Fruit fly (Drosophila melanogaster) whole organism, embryonic: Measurements from ENCODE around the gene CG7294.

Experiments used
- Aef1 ChIP-seq: fragments of 200-800 bp; sonication (Bioruptor generic); IDR thresholded peaks from 3 replicates; pipeline ENCODE4 v1.3.6; 2022; ENCODE audit warnings: missing biosample characterization, missing genetic modification characterization
- CG10274 ChIP-seq: fragments of 200-800 bp; sonication (Bioruptor generic); optimal IDR thresholded peaks from 3 replicates; lab custom pipeline; 2017; ENCODE audit warnings: missing biosample characterization, mild to moderate bottlenecking, missing genetic modification characterization
- CG11504 ChIP-seq: fragments of 200-800 bp; sonication (Bioruptor generic); optimal IDR thresholded peaks from 3 replicates; lab custom pipeline; 2019; ENCODE audit warnings: missing biosample characterization, mild to moderate bottlenecking, missing genetic modification characterization, moderate library complexity
- CG1233 ChIP-seq: fragments of 200-800 bp; sonication (Bioruptor generic); optimal IDR thresholded peaks from 4 replicates; lab custom pipeline; 2018; ENCODE audit warnings: missing biosample characterization, mild to moderate bottlenecking, missing genetic modification characterization
- CG2116 ChIP-seq: fragments of 200-800 bp; sonication (Bioruptor generic); optimal IDR thresholded peaks from 3 replicates; lab custom pipeline; 2018; ENCODE audit warnings: missing biosample characterization, mild to moderate bottlenecking, missing genetic modification characterization
- CG8944 ChIP-seq: fragments of 200-800 bp; sonication (Bioruptor generic); optimal IDR thresholded peaks from 3 replicates; lab custom pipeline; 2016; ENCODE audit warnings: missing biosample characterization, missing genetic modification characterization
- Hand ChIP-seq: fragments of 200-800 bp; sonication (Bioruptor generic); optimal IDR thresholded peaks from 2 replicates; lab custom pipeline; 2017; ENCODE audit warnings: mild to moderate bottlenecking, missing biosample characterization, missing genetic modification reagents, missing genetic modification characterization
- gce ChIP-seq: fragments of 200-800 bp; sonication (Bioruptor generic); IDR thresholded peaks from 3 replicates; pipeline ENCODE4 v1.3.6; 2022; ENCODE audit warnings: missing biosample characterization, missing genetic modification characterization
- pan ChIP-seq, 4 experiments: fragments of >200 bp in 3 of 4; fragments of 200-800 bp in 1 of 4; sonication (Bioruptor generic) in 1 of 4; optimal IDR thresholded peaks in 3 of 4; IDR thresholded peaks in 1 of 4; 2 replicates each; pipeline versions ENCODE4 v1.3.6 to Lab custom; 2017 to 2022; ENCODE audit warnings: missing biosample characterization in 2 of 4, missing genetic modification characterization in 2 of 4, mixed read lengths in 1 of 4
- slbo ChIP-seq: fragments of 200-800 bp; sonication (Bioruptor generic); IDR thresholded peaks from 2 replicates; pipeline ENCODE4 v1.3.6; 2022; ENCODE audit warnings: missing biosample characterization, missing genetic modification characterization
- ttk ChIP-seq: fragments of 200-800 bp; sonication (Bioruptor generic); IDR thresholded peaks from 2 replicates; pipeline ENCODE4 v2.1.2; 2022; ENCODE audit warnings: missing biosample characterization, missing genetic modification characterization
- unpg ChIP-seq: fragments of 200-800 bp; sonication (Bioruptor generic); optimal IDR thresholded peaks from 3 replicates; lab custom pipeline; 2018; ENCODE audit warnings: missing biosample characterization, mild to moderate bottlenecking, missing genetic modification characterization, moderate library complexity

DNA sequence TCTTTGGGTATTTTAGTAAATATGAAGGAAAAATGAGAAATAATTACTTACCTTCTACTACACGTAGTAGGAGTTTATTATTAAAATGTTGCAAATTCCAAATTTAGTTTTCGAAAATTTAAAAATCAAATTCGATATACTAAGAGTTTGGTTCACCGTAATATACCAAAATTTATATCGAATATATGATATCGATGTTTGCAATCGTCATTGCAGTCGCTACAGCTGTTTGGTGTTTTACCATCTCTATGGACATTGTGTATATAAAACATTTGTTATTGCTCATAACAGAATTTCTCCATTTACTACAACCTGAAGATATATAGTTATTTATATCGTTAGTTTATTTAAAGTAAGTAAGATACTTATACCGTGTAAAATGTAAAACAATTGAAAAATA, 39.7 kb upstream of the CG7294 start, which contains the start of gene CG6443:
- TF ChIP-seq pan (optimal IDR thresholded peaks at IDR 0.05; lab: Kevin White, UChicago) (no peak), pan (GFP tag; optimal IDR thresholded peaks at IDR 0.05 in 1 of 2, IDR thresholded peaks at IDR 0.05 in 1 of 2) (no peak), CG1233 (GFP tag; lab: Kevin White, UChicago) (no peak), gce (GFP tag; lab: Robert Waterston, UW) (no peak), CG11504 (tag; lab: Kevin White, UChicago) (no peak), CG8944 (no peak), slbo (no peak), Hand (GFP tag; lab: Kevin White, UChicago) (no peak), unpg (GFP tag; lab: Kevin White, UChicago) (no peak), CG10274 (no peak), Aef1 (GFP tag; lab: Robert Waterston, UW) (no peak), ttk (no peak), CG2116 (GFP tag; lab: Kevin White, UChicago) (peak; percentile 73)
